Fruit fly (Drosophila melanogaster) whole organism, pupa: ENCODE measurements around the gene ppk27.

Source experiments
- CG10348 ChIP-seq: fragments of 200-800 bp; sonication (Bioruptor generic); IDR thresholded peaks from 2 replicates; pipeline ENCODE4 v1.3.6; 2022; ENCODE audit warnings: missing biosample characterization, missing genetic modification characterization
- CG12605 ChIP-seq: fragments of 200-800 bp; sonication (Bioruptor generic); IDR thresholded peaks from 2 replicates; pipeline ENCODE4 v1.3.6; 2022; ENCODE audit warnings: missing biosample characterization, missing genetic modification characterization
- CG13204 ChIP-seq: fragments of 200-800 bp; sonication (Bioruptor generic); optimal IDR thresholded peaks from 2 replicates; lab custom pipeline; 2018; ENCODE audit warnings: missing biosample characterization, mild to moderate bottlenecking, missing genetic modification characterization, moderate library complexity
- CG14655 ChIP-seq: fragments of 200-800 bp; sonication (Bioruptor generic); optimal IDR thresholded peaks from 3 replicates; lab custom pipeline; 2017; ENCODE audit warnings: mild to moderate bottlenecking, missing biosample characterization, missing genetic modification reagents, missing genetic modification characterization
- CG15710 ChIP-seq: fragments of 200-800 bp; sonication (Bioruptor generic); optimal IDR thresholded peaks from 2 replicates; lab custom pipeline; 2018; ENCODE audit warnings: missing biosample characterization, mild to moderate bottlenecking, missing genetic modification characterization, moderate library complexity
- CG17806 ChIP-seq: fragments of 200-800 bp; sonication (Bioruptor generic); optimal IDR thresholded peaks from 2 replicates; lab custom pipeline; 2018; ENCODE audit warnings: missing biosample characterization, mild to moderate bottlenecking, missing genetic modification characterization, moderate library complexity
- CG32121 ChIP-seq: fragments of 200-800 bp; sonication (Bioruptor generic); IDR thresholded peaks from 2 replicates; pipeline ENCODE4 v1.3.6; 2022; ENCODE audit warnings: missing biosample characterization, missing genetic modification characterization
- CG34367 ChIP-seq: fragments of 200-800 bp; sonication (Bioruptor generic); optimal IDR thresholded peaks from 2 replicates; lab custom pipeline; 2018; ENCODE audit warnings: missing biosample characterization, mild to moderate bottlenecking, missing genetic modification characterization
- CG4496 ChIP-seq: fragments of 200-800 bp; sonication (Bioruptor generic); IDR thresholded peaks from 3 replicates; pipeline ENCODE4 v1.3.6; 2022; ENCODE audit warnings: missing biosample characterization, missing genetic modification characterization
- CG8159 ChIP-seq: fragments of 200-800 bp; sonication (Bioruptor generic); optimal IDR thresholded peaks from 3 replicates; lab custom pipeline; 2018; ENCODE audit warnings: missing biosample characterization, mild to moderate bottlenecking, missing genetic modification characterization, moderate library complexity
- CG8301 ChIP-seq: fragments of 200-800 bp; sonication (Bioruptor generic); optimal IDR thresholded peaks from 2 replicates; lab custom pipeline; 2018; ENCODE audit warnings: missing biosample characterization, mild to moderate bottlenecking, missing genetic modification characterization
- CG9948 ChIP-seq: fragments of 200-800 bp; sonication (Bioruptor generic); optimal IDR thresholded peaks from 2 replicates; lab custom pipeline; 2018; ENCODE audit warnings: missing biosample characterization, mild to moderate bottlenecking, missing genetic modification characterization, moderate library complexity
- D1 ChIP-seq: fragments of 200-800 bp; sonication (Bioruptor generic); optimal IDR thresholded peaks from 2 replicates; lab custom pipeline; 2018; ENCODE audit warnings: missing biosample characterization, mild to moderate bottlenecking, missing genetic modification characterization, moderate library complexity
- EcR ChIP-seq: fragments of 200-800 bp; sonication (Bioruptor generic); optimal IDR thresholded peaks from 3 replicates; lab custom pipeline; 2019; ENCODE audit warnings: missing biosample characterization, missing genetic modification characterization, mild to moderate bottlenecking, moderate library complexity, missing genetic modification reagents
- Ets98B ChIP-seq: fragments of 200-800 bp; sonication (Bioruptor generic); IDR thresholded peaks from 2 replicates; pipeline ENCODE4 v1.3.6; 2022; ENCODE audit warnings: missing biosample characterization, missing genetic modification characterization
- Pif1A ChIP-seq: fragments of 200-800 bp; sonication (Bioruptor generic); optimal IDR thresholded peaks from 3 replicates; lab custom pipeline; 2016; ENCODE audit warnings: missing biosample characterization, missing genetic modification characterization
- Pif1B ChIP-seq: fragments of 200-800 bp; sonication (Bioruptor generic); optimal IDR thresholded peaks from 3 replicates; lab custom pipeline; 2016; ENCODE audit warnings: missing biosample characterization, missing genetic modification characterization
- Snoo ChIP-seq: fragments of 200-800 bp; sonication (Bioruptor generic); optimal IDR thresholded peaks from 3 replicates; lab custom pipeline; 2017; ENCODE audit warnings: missing biosample characterization, mild to moderate bottlenecking, missing genetic modification characterization, inconsistent platforms
- fd96Ca ChIP-seq: fragments of 200-800 bp; sonication (Bioruptor generic); IDR thresholded peaks from 3 replicates; pipeline ENCODE4 v1.3.6; 2022; ENCODE audit warnings: missing biosample characterization, missing genetic modification characterization
- gl ChIP-seq: fragments of 200-800 bp; sonication (Bioruptor generic); optimal IDR thresholded peaks from 2 replicates; lab custom pipeline; 2018; ENCODE audit warnings: missing biosample characterization, mild to moderate bottlenecking, missing genetic modification characterization
- rn ChIP-seq: fragments of 200-800 bp; sonication (Bioruptor generic); IDR thresholded peaks from 2 replicates; pipeline ENCODE4 v1.3.6; 2022; ENCODE audit warnings: missing biosample characterization, missing genetic modification characterization

Gene ppk27

dm6 chr3L:3772284-3772987 is 17.4 kb upstream of the ppk27 start:
- peak; percentile 57; the same call in 1 of the 2 replicates for TF ChIP-seq Ets98B
- TF ChIP-seq Pif1A (GFP tag; lab: Kevin White, UChicago), result no peak
- no peak for TF ChIP-seq fd96Ca (GFP tag; lab: Robert Waterston, UW)
- TF ChIP-seq rn (GFP tag; lab: Robert Waterston, UW), result no peak
- no peak for TF ChIP-seq CG14655 (GFP tag; lab: Kevin White, UChicago)
- no peak for TF ChIP-seq CG8159 (tag; lab: Kevin White, UChicago)
- no peak for TF ChIP-seq CG12605 (GFP tag; lab: Robert Waterston, UW)
- TF ChIP-seq CG9948 (tag; lab: Kevin White, UChicago), result no peak
- no peak for TF ChIP-seq CG15710 (tag; lab: Kevin White, UChicago)
- TF ChIP-seq CG10348 (GFP tag; lab: Robert Waterston, UW), result no peak
- TF ChIP-seq Snoo, result no peak
- peak; percentile 60; the same call in 1 of the 3 replicates for TF ChIP-seq CG4496
- no peak for TF ChIP-seq gl (tag; lab: Kevin White, UChicago)
- TF ChIP-seq CG34367 (tag; lab: Kevin White, UChicago), result no peak
- TF ChIP-seq CG17806, result no peak
- TF ChIP-seq CG32121, result peak; percentile 78
- TF ChIP-seq CG8301 (tag; lab: Kevin White, UChicago), result no peak
- no peak for TF ChIP-seq Pif1B (GFP tag; lab: Kevin White, UChicago)

- TF ChIP-seq rn (GFP tag; lab: Robert Waterston, UW), result peak; percentile 70; the same call in 1 of the 2 replicates
- peak; percentile 85 for TF ChIP-seq CG12605 (GFP tag; lab: Robert Waterston, UW)
- peak; percentile 77 for TF ChIP-seq CG15710 (tag; lab: Kevin White, UChicago)
- peak; percentile 32; the same call in 1 of the 2 replicates for TF ChIP-seq CG10348 (GFP tag; lab: Robert Waterston, UW)
- peak; percentile 71 for TF ChIP-seq CG9948 (tag; lab: Kevin White, UChicago)
- peak; percentile 48 for TF ChIP-seq EcR
- TF ChIP-seq Snoo, result peak; percentile 76
- TF ChIP-seq CG32121, result peak; percentile 94
- TF ChIP-seq CG8159 (tag; lab: Kevin White, UChicago), result peak; percentile 78
- peak; percentile 80 for TF ChIP-seq Ets98B
- peak; percentile 76 for TF ChIP-seq CG14655 (GFP tag; lab: Kevin White, UChicago)
- peak; percentile 77 for TF ChIP-seq fd96Ca (GFP tag; lab: Robert Waterston, UW)
- TF ChIP-seq CG34367 (tag; lab: Kevin White, UChicago), result peak; percentile 41
- TF ChIP-seq CG8301 (tag; lab: Kevin White, UChicago), result peak; percentile 76
- peak; percentile 48 for TF ChIP-seq D1 (tag; lab: Kevin White, UChicago)
- TF ChIP-seq CG13204 (GFP tag; lab: Kevin White, UChicago), result peak; percentile 55
- TF ChIP-seq CG17806, result peak; percentile 66
- peak; percentile 87 for TF ChIP-seq Pif1B (GFP tag; lab: Kevin White, UChicago)
- TF ChIP-seq gl (tag; lab: Kevin White, UChicago), result peak; percentile 82
- TF ChIP-seq CG4496, result peak; percentile 81
- peak; percentile 81 for TF ChIP-seq Pif1A (GFP tag; lab: Kevin White, UChicago)
These were observed 16.5 kb upstream of the ppk27 start for dm6 chr3L:3771406-3771935.

- peak; percentile 32 for TF ChIP-seq CG8301 (tag; lab: Kevin White, UChicago)
- TF ChIP-seq CG14655 (GFP tag; lab: Kevin White, UChicago), result peak; percentile 26
- TF ChIP-seq fd96Ca (GFP tag; lab: Robert Waterston, UW), result no peak
These were observed 15.8 kb upstream of the ppk27 start for dm6 chr3L:3770823-3771222.

dm6 chr3L:3769157-3769556 is 14.2 kb upstream of the ppk27 start:
- no peak for TF ChIP-seq CG17806
- 0 out of 3 replicates have a peak, but pooled peaks have one; percentile 18 for TF ChIP-seq CG4496

dm6 chr3L:3767825-3768224 is 12.8 kb upstream of the ppk27 start:
- TF ChIP-seq Pif1B (GFP tag; lab: Kevin White, UChicago) (no peak), CG15710 (tag; lab: Kevin White, UChicago) (no peak), rn (GFP tag; lab: Robert Waterston, UW) (0 out of 2 replicates have a peak, but pooled peaks have one; percentile 3), Snoo (peak; percentile 4), CG8301 (tag; lab: Kevin White, UChicago) (no peak), CG4496 (peak; percentile 49; the same call in 1 of the 3 replicates), gl (tag; lab: Kevin White, UChicago) (no peak), CG14655 (GFP tag; lab: Kevin White, UChicago) (no peak), fd96Ca (GFP tag; lab: Robert Waterston, UW) (peak; percentile 24; the same call in 1 of the 3 replicates)

- TF ChIP-seq rn (GFP tag; lab: Robert Waterston, UW) (no peak), D1 (tag; lab: Kevin White, UChicago) (peak; percentile 12), CG34367 (tag; lab: Kevin White, UChicago) (no peak)
These were observed 11.7 kb upstream of the ppk27 start for dm6 chr3L:3766704-3767103.
